Fruit fly (Drosophila melanogaster) whole organism, adult: ENCODE data around the gene CG10347.

ENCODE experiments used
- CG11617 ChIP-seq: fragments of 200-800 bp; sonication (Bioruptor generic); optimal IDR thresholded peaks from 2 replicates; lab custom pipeline; 2017; ENCODE audit warnings: mild to moderate bottlenecking, missing biosample characterization, missing genetic modification reagents, missing genetic modification characterization
- CG12768 ChIP-seq: fragments of 200-800 bp; sonication (Bioruptor generic); optimal IDR thresholded peaks from 2 replicates; lab custom pipeline; 2017; ENCODE audit warnings: missing biosample characterization, missing genetic modification characterization, mild to moderate bottlenecking, moderate library complexity, missing genetic modification reagents
- CG1620 ChIP-seq: fragments of 200-800 bp; sonication (Bioruptor generic); optimal IDR thresholded peaks from 2 replicates; lab custom pipeline; 2016; ENCODE audit warnings: missing biosample characterization, missing genetic modification characterization
- CG33017 ChIP-seq: fragments of 200-800 bp; sonication (Bioruptor generic); optimal IDR thresholded peaks from 2 replicates; lab custom pipeline; 2018; ENCODE audit warnings: missing biosample characterization, mild to moderate bottlenecking, missing genetic modification characterization, moderate library complexity
- CG5204 ChIP-seq: fragments of 200-800 bp; sonication (Bioruptor generic); optimal IDR thresholded peaks from 2 replicates; lab custom pipeline; 2016; ENCODE audit warnings: missing biosample characterization, missing genetic modification characterization
- CG7045 ChIP-seq: fragments of 200-800 bp; sonication (Bioruptor generic); optimal IDR thresholded peaks from 2 replicates; lab custom pipeline; 2017; ENCODE audit warnings: missing biosample characterization, mild to moderate bottlenecking, missing genetic modification characterization
- Clk ChIP-seq: fragments of 200-800 bp; sonication (Bioruptor generic); optimal IDR thresholded peaks from 2 replicates; lab custom pipeline; 2017; ENCODE audit warnings: missing biosample characterization, missing genetic modification characterization
- Crg-1 ChIP-seq: fragments of 200-800 bp; sonication (Bioruptor generic); optimal IDR thresholded peaks from 2 replicates; lab custom pipeline; 2016; ENCODE audit warnings: missing biosample characterization, missing genetic modification characterization
- Mnt ChIP-seq: fragments of 200-800 bp; sonication (Bioruptor generic); optimal IDR thresholded peaks from 2 replicates; lab custom pipeline; 2016; ENCODE audit warnings: missing biosample characterization, mild to moderate bottlenecking, missing genetic modification characterization
- cnc ChIP-seq, 2 experiments: fragments of >200 bp; optimal IDR thresholded peaks; 2 replicates each; lab custom pipeline; 2017
- kay ChIP-seq: fragments of 200-800 bp; sonication (Bioruptor generic); peaks from one replicate; lab custom pipeline; 2016; ENCODE audit warnings: missing biosample characterization, missing genetic modification characterization, borderline replicate concordance
- ovo ChIP-seq: fragments of 200-800 bp; sonication (Bioruptor generic); optimal IDR thresholded peaks from 2 replicates; lab custom pipeline; 2016; ENCODE audit warnings: missing biosample characterization, missing genetic modification characterization
- tj ChIP-seq: fragments of 200-800 bp; sonication (Bioruptor generic); optimal IDR thresholded peaks from 3 replicates; lab custom pipeline; 2017; ENCODE audit warnings: missing biosample characterization, mild to moderate bottlenecking, missing genetic modification characterization, moderate library complexity

dm6 chrX:11837926-11838325 is 16.8 kb downstream of the CG10347 start, which contains the start of gene CG15741:
- no peak for TF ChIP-seq ovo (GFP tag; lab: Kevin White, UChicago)
- no peak for TF ChIP-seq Mnt
- TF ChIP-seq CG1620, result no peak
- TF ChIP-seq CG11617 (GFP tag; lab: Kevin White, UChicago), result no peak
- no peak for TF ChIP-seq CG7045 (GFP tag; lab: Kevin White, UChicago)
- TF ChIP-seq CG12768 (GFP tag; lab: Kevin White, UChicago), result no peak
- TF ChIP-seq Crg-1, result no peak
- no peak for TF ChIP-seq CG5204 (GFP tag; lab: Kevin White, UChicago)
- no peak for TF ChIP-seq cnc (optimal IDR thresholded peaks at IDR 0.05; lab: Kevin White, UChicago)
- TF ChIP-seq tj (GFP tag; lab: Kevin White, UChicago), result no peak
- TF ChIP-seq CG33017 (tag; lab: Kevin White, UChicago), result no peak
- TF ChIP-seq Clk (GFP tag; lab: Kevin White, UChicago), result no peak
- no peak for TF ChIP-seq kay (GFP tag; lab: Kevin White, UChicago)
